Fruit fly (Drosophila melanogaster): Measurements from ENCODE around the gene PCNA2.

dm6 chr2L:19605365-19605921 lies 21.7 kb upstream of the PCNA2 start:
- TF ChIP-seq jim (GFP tag; optimal IDR thresholded peaks at IDR 0.05) (no peak), foxo (GFP tag; optimal IDR thresholded peaks at IDR 0.05) (no peak), pan (optimal IDR thresholded peaks at IDR 0.05) (no peak), N (GFP tag; optimal IDR thresholded peaks at IDR 0.05) (no peak), rgr (GFP tag; optimal IDR thresholded peaks at IDR 0.05) (no peak)

Data from whole organism, wandering third instar larva.